Worm (Caenorhabditis elegans) whole organism, L4/young adult: ENCODE measurements around the gene F37C4.6.

Experiments
- W03F9.2 ChIP-seq: fragments of 150-350 bp; optimal IDR thresholded peaks from 2 replicates; lab custom pipeline; 2014; ENCODE audit warnings: missing biosample characterization, missing genetic modification characterization
- dao-5 ChIP-seq: sonication (generic microtip); optimal IDR thresholded peaks from 2 replicates; lab custom pipeline; 2016; ENCODE audit warnings: missing genotype, missing genetic modification characterization, moderate library complexity, missing compliant biosample characterization
- him-1 ChIP-seq: sonication (generic microtip); optimal IDR thresholded peaks from 2 replicates; lab custom pipeline; 2016; ENCODE audit warnings: missing genotype, missing genetic modification reagents, missing genetic modification characterization, missing compliant biosample characterization

The F37C4.6 gene

ce11 chrIV:3844584-3844983, 33.5 kb downstream of the F37C4.6 start:
- TF ChIP-seq him-1 (no peak), dao-5 (tag; lab: Kevin White, UChicago) (no peak), W03F9.2 (no peak)

- TF ChIP-seq dao-5 (tag; lab: Kevin White, UChicago) = no peak
- no peak for TF ChIP-seq W03F9.2
- TF ChIP-seq him-1 = no peak
Measured at ce11 chrIV:3844004-3844403, 34.1 kb downstream of the F37C4.6 start.

ce11 chrIV:3843019-3843527, 35.1 kb downstream of the F37C4.6 start:
- TF ChIP-seq W03F9.2 (no peak), him-1 (no peak), dao-5 (tag; lab: Kevin White, UChicago) (no peak)

ce11 chrIV:3841607-3842006, 36.5 kb downstream of the F37C4.6 start:
- no peak for TF ChIP-seq W03F9.2
- TF ChIP-seq dao-5 (tag; lab: Kevin White, UChicago) = no peak
- TF ChIP-seq him-1 = no peak

- no peak for TF ChIP-seq dao-5 (tag; lab: Kevin White, UChicago)
- no peak for TF ChIP-seq W03F9.2
- TF ChIP-seq him-1 = no peak
Measured at ce11 chrIV:3840480-3840879, 37.7 kb downstream of the F37C4.6 start.

ce11 chrIV:3839420-3839819, 38.7 kb downstream of the F37C4.6 start, which contains the start of gene F28F9.2:
Gene F28F9.2, plus strand, starts transcription at chrIV:3839720.
- TF ChIP-seq W03F9.2 = no peak
- no peak for TF ChIP-seq him-1
- TF ChIP-seq dao-5 (tag; lab: Kevin White, UChicago) = no peak

ce11 chrIV:3838687-3839086, 39.4 kb downstream of the F37C4.6 start:
- TF ChIP-seq him-1 = no peak
- no peak for TF ChIP-seq W03F9.2
- TF ChIP-seq dao-5 (tag; lab: Kevin White, UChicago) = no peak

ce11 chrIV:3835065-3835464, 43.1 kb downstream of the F37C4.6 start, which contains the start of gene cal-3:
Gene cal-3, minus strand, starts transcription at chrIV:3835165.
- TF ChIP-seq dao-5 (tag; lab: Kevin White, UChicago) (no peak), him-1 (no peak), W03F9.2 (no peak)

ce11 chrIV:3833778-3834177, 44.4 kb downstream of the F37C4.6 start:
- no peak for TF ChIP-seq him-1
- TF ChIP-seq dao-5 (tag; lab: Kevin White, UChicago) = no peak
- TF ChIP-seq W03F9.2 = no peak

ce11 chrIV:3832040-3832439, 46.1 kb downstream of the F37C4.6 start:
- TF ChIP-seq dao-5 (tag; lab: Kevin White, UChicago) (no peak), him-1 (no peak), W03F9.2 (no peak)

ce11 chrIV:3827724-3828123, 50.4 kb downstream of the F37C4.6 start:
- TF ChIP-seq dao-5 (tag; lab: Kevin White, UChicago) = no peak
- no peak for TF ChIP-seq W03F9.2
- no peak for TF ChIP-seq him-1

- TF ChIP-seq dao-5 (tag; lab: Kevin White, UChicago) = no peak
- no peak for TF ChIP-seq W03F9.2
- TF ChIP-seq him-1 = no peak
Measured at ce11 chrIV:3826590-3827128, 51.5 kb downstream of the F37C4.6 start, which contains the start of gene F28F9.3. Gene F28F9.3, plus strand, starts transcription at chrIV:3826890.
